Fruit fly (Drosophila melanogaster): ENCODE data around the gene SkpA.

The SkpA gene

dm6 chrX:655492-656379 lies at the start of gene SkpA, which contains the start of gene Hmt4-20:
Gene SkpA, plus strand, starts transcription at chrX:656114.
Gene Hmt4-20, minus strand, starts transcription at chrX:656033.
- no peak for TF ChIP-seq CG32264 (GFP tag; optimal IDR thresholded peaks at IDR 0.05)
- TF ChIP-seq HLH106 (tag; optimal IDR thresholded peaks at IDR 0.05): peak; percentile 9
- no peak for TF ChIP-seq jim (GFP tag; optimal IDR thresholded peaks at IDR 0.05)
- peak; percentile 59 for TF ChIP-seq Myc (optimal IDR thresholded peaks at IDR 0.05)
- TF ChIP-seq dl (GFP tag; optimal IDR thresholded peaks at IDR 0.05; ENCODE audit: insufficient read depth in 1 of 2, partially characterized antibody in 2 of 2): peak in 1 of 2 experiments; percentile 53
- no peak for TF ChIP-seq Mio (GFP tag; optimal IDR thresholded peaks at IDR 0.05)
- no peak for TF ChIP-seq pan (optimal IDR thresholded peaks at IDR 0.05)
- no peak for TF ChIP-seq brk (GFP tag; optimal IDR thresholded peaks at IDR 0.05)
- no peak for TF ChIP-seq tai (GFP tag; optimal IDR thresholded peaks at IDR 0.05)
- no peak for TF ChIP-seq br (GFP tag; optimal IDR thresholded peaks at IDR 0.05)
- TF ChIP-seq Abd-B (GFP tag; optimal IDR thresholded peaks at IDR 0.05): no peak
- no peak for TF ChIP-seq Dfd (GFP tag; optimal IDR thresholded peaks at IDR 0.05)
- no peak for TF ChIP-seq psq (GFP tag; optimal IDR thresholded peaks at IDR 0.05)
- TF ChIP-seq Sp1 (GFP tag; optimal IDR thresholded peaks at IDR 0.05): no peak
- no peak for TF ChIP-seq OdsH (GFP tag; optimal IDR thresholded peaks at IDR 0.05)
- peak; percentile 18 for TF ChIP-seq Dif (GFP tag; optimal IDR thresholded peaks at IDR 0.05; ENCODE audit: partially characterized antibody)
- TF ChIP-seq Jra (GFP tag; optimal IDR thresholded peaks at IDR 0.05): no peak
- no peak for TF ChIP-seq dmrt93B (GFP tag; optimal IDR thresholded peaks at IDR 0.05)
- no peak for TF ChIP-seq Rel (GFP tag; optimal IDR thresholded peaks at IDR 0.05)
- TF ChIP-seq Rel (tag; optimal IDR thresholded peaks at IDR 0.05): no peak
- peak; percentile 11 for TF ChIP-seq Hr83 (GFP tag; optimal IDR thresholded peaks at IDR 0.05; ENCODE audit: poor library complexity, severe bottlenecking)
- TF ChIP-seq Hnf4 (GFP tag; optimal IDR thresholded peaks at IDR 0.05): no peak
- no peak for TF ChIP-seq CG9705 (GFP tag; optimal IDR thresholded peaks at IDR 0.05)
- TF ChIP-seq h (GFP tag; optimal IDR thresholded peaks at IDR 0.05): no peak
- TF ChIP-seq lola (GFP tag; optimal IDR thresholded peaks at IDR 0.05): no peak
- no peak for TF ChIP-seq Hr78 (GFP tag; optimal IDR thresholded peaks at IDR 0.05)
- TF ChIP-seq rgr (GFP tag; optimal IDR thresholded peaks at IDR 0.05): no peak
- no peak for TF ChIP-seq N (GFP tag; optimal IDR thresholded peaks at IDR 0.05)
- no peak for TF ChIP-seq GATAd (GFP tag; optimal IDR thresholded peaks at IDR 0.05)
- no peak for TF ChIP-seq woc (GFP tag; optimal IDR thresholded peaks at IDR 0.05)
- TF ChIP-seq sv (GFP tag; optimal IDR thresholded peaks at IDR 0.05): no peak

dm6 chrX:610048-610447 lies 45.9 kb upstream of the SkpA start:
- no peak for TF ChIP-seq Hnf4 (GFP tag; optimal IDR thresholded peaks at IDR 0.05)
- TF ChIP-seq fru (GFP tag; optimal IDR thresholded peaks at IDR 0.05): no peak
- no peak for TF ChIP-seq psq (GFP tag; optimal IDR thresholded peaks at IDR 0.05)
- no peak for TF ChIP-seq Hr78 (GFP tag; optimal IDR thresholded peaks at IDR 0.05)
- no peak for TF ChIP-seq Dif (GFP tag; optimal IDR thresholded peaks at IDR 0.05; ENCODE audit: partially characterized antibody)
- TF ChIP-seq CrebA (GFP tag; optimal IDR thresholded peaks at IDR 0.05; ENCODE audit: borderline replicate concordance): no peak
- no peak for TF ChIP-seq Jra (GFP tag; optimal IDR thresholded peaks at IDR 0.05)
- no peak for TF ChIP-seq Rel (GFP tag; optimal IDR thresholded peaks at IDR 0.05)
- no peak for TF ChIP-seq Rel (tag; optimal IDR thresholded peaks at IDR 0.05)
- no peak for TF ChIP-seq jim (GFP tag; optimal IDR thresholded peaks at IDR 0.05)
- TF ChIP-seq pan (optimal IDR thresholded peaks at IDR 0.05): no peak
- TF ChIP-seq foxo (GFP tag; optimal IDR thresholded peaks at IDR 0.05): no peak
- no peak for TF ChIP-seq Dfd (GFP tag; optimal IDR thresholded peaks at IDR 0.05)
- no peak for TF ChIP-seq CG32264 (GFP tag; optimal IDR thresholded peaks at IDR 0.05)
- no peak for TF ChIP-seq Sp1 (GFP tag; optimal IDR thresholded peaks at IDR 0.05)
- TF ChIP-seq N (GFP tag; optimal IDR thresholded peaks at IDR 0.05): no peak

dm6 chrX:616761-617476 lies 39.0 kb upstream of the SkpA start:
- TF ChIP-seq CrebA (GFP tag; optimal IDR thresholded peaks at IDR 0.05; ENCODE audit: borderline replicate concordance) (no peak), OdsH (GFP tag; optimal IDR thresholded peaks at IDR 0.05) (peak; percentile 2), br (GFP tag; optimal IDR thresholded peaks at IDR 0.05) (peak; percentile 34), Hr83 (GFP tag; optimal IDR thresholded peaks at IDR 0.05; ENCODE audit: poor library complexity, severe bottlenecking) (no peak), h (GFP tag; optimal IDR thresholded peaks at IDR 0.05) (no peak), Myc (optimal IDR thresholded peaks at IDR 0.05) (no peak), N (GFP tag; optimal IDR thresholded peaks at IDR 0.05) (peak; percentile 3), Rel (GFP tag; optimal IDR thresholded peaks at IDR 0.05) (no peak), Rel (tag; optimal IDR thresholded peaks at IDR 0.05) (peak; percentile 81), Dif (GFP tag; optimal IDR thresholded peaks at IDR 0.05; ENCODE audit: partially characterized antibody) (no peak), Jra (GFP tag; optimal IDR thresholded peaks at IDR 0.05) (peak; percentile 23), fru (GFP tag; optimal IDR thresholded peaks at IDR 0.05) (peak; percentile 10), pan (optimal IDR thresholded peaks at IDR 0.05) (no peak), Hr78 (GFP tag; optimal IDR thresholded peaks at IDR 0.05) (no peak), dsf (GFP tag; optimal IDR thresholded peaks at IDR 0.05; ENCODE audit: borderline replicate concordance) (no peak)
